Worm (Caenorhabditis elegans): Measurements from ENCODE around the gene sbt-1.

Gene sbt-1

DNA sequence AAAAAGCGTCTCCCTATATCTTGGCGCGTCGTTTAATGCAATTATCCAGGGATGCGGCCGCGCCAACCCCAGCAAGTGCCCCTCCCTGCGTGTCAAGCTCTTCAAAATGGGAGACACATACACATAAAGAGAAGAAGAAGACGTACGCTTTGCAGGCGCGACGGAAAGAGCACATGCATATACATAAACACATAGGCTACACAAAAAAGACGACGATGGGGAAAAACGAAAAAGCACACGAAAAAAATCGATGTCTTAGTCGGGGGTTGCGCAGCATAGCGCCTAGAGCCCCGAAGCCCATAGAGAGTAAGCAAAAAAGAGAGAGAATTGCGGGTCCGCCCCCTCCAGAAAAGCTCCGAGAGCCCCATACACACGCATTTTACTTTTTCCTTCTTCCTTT lies 39.6 kb downstream of the sbt-1 start, which contains the start of gene tpan-1 (continued):
- peak; percentile 29 to 57 for TF ChIP-seq lsy-2 (tag; optimal IDR thresholded peaks at IDR 0.05)
- TF ChIP-seq mdl-1 (tag; optimal IDR thresholded peaks at IDR 0.05), result peak in 1 of 2 experiments; percentile 73
- TF ChIP-seq nhr-12 (tag; optimal IDR thresholded peaks at IDR 0.05), result no peak
- TF ChIP-seq F13H6.1 (tag; optimal IDR thresholded peaks at IDR 0.05), result peak; percentile 53
- peak; percentile 36 for TF ChIP-seq sem-4 (tag; optimal IDR thresholded peaks at IDR 0.05)
- no peak for TF ChIP-seq ama-1 (optimal IDR thresholded peaks at IDR 0.05)
- TF ChIP-seq aly-2 (tag; optimal IDR thresholded peaks at IDR 0.05), result no peak
- no peak for TF ChIP-seq alr-1 (tag; optimal IDR thresholded peaks at IDR 0.05)

- TF ChIP-seq ceh-16 (tag; optimal IDR thresholded peaks at IDR 0.05), result no peak
- no peak for TF ChIP-seq F13H6.1 (tag; optimal IDR thresholded peaks at IDR 0.05)
- no peak for TF ChIP-seq unc-62 (GFP tag; optimal IDR thresholded peaks at IDR 0.05)
- TF ChIP-seq ztf-11 (tag; optimal IDR thresholded peaks at IDR 0.05), result no peak
- no peak for TF ChIP-seq Y55F3AM.14 (GFP tag; optimal IDR thresholded peaks at IDR 0.05)
- no peak for TF ChIP-seq nhr-237 (tag; optimal IDR thresholded peaks at IDR 0.05)
- TF ChIP-seq nhr-10 (tag; optimal IDR thresholded peaks at IDR 0.05), result no peak
- no peak for TF ChIP-seq lin-13 (GFP tag; optimal IDR thresholded peaks at IDR 0.05)
These were observed 42.8 kb downstream of the sbt-1 start for ce11 chrV:20785848-20786225.

ce11 chrV:20785050-20785847 lies 43.4 kb downstream of the sbt-1 start:
- TF ChIP-seq ztf-4 (tag; optimal IDR thresholded peaks at IDR 0.05), result peak; percentile 38
- peak; percentile 23 for TF ChIP-seq nhr-21 (tag; optimal IDR thresholded peaks at IDR 0.05)
- peak; percentile 11 to 19 for TF ChIP-seq lsy-2 (tag; optimal IDR thresholded peaks at IDR 0.05)
- no peak for TF ChIP-seq snpc-4 (tag; optimal IDR thresholded peaks at IDR 0.05)
- no peak for TF ChIP-seq zag-1 (tag; optimal IDR thresholded peaks at IDR 0.05)
- no peak for TF ChIP-seq nhr-11 (tag; optimal IDR thresholded peaks at IDR 0.05)
- no peak for TF ChIP-seq nhr-77 (tag; optimal IDR thresholded peaks at IDR 0.05)
- TF ChIP-seq alr-1 (tag; optimal IDR thresholded peaks at IDR 0.05), result no peak
- TF ChIP-seq ceh-16 (tag; optimal IDR thresholded peaks at IDR 0.05), result no peak
- TF ChIP-seq nhr-25 (tag; optimal IDR thresholded peaks at IDR 0.05), result peak; percentile 45
- TF ChIP-seq C34F6.9 (tag; optimal IDR thresholded peaks at IDR 0.05), result peak; percentile 15

ce11 chrV:20783642-20784041 lies 45.0 kb downstream of the sbt-1 start:
- TF ChIP-seq snpc-4 (tag; optimal IDR thresholded peaks at IDR 0.05), result no peak
- no peak for TF ChIP-seq ztf-11 (tag; optimal IDR thresholded peaks at IDR 0.05)
- no peak for TF ChIP-seq nhr-77 (tag; optimal IDR thresholded peaks at IDR 0.05)
- TF ChIP-seq nhr-237 (tag; optimal IDR thresholded peaks at IDR 0.05), result no peak
- no peak for TF ChIP-seq egl-27 (tag; optimal IDR thresholded peaks at IDR 0.05)
- TF ChIP-seq ceh-82 (tag; optimal IDR thresholded peaks at IDR 0.05), result no peak
- no peak for TF ChIP-seq crh-2 (tag; optimal IDR thresholded peaks at IDR 0.05)
- TF ChIP-seq aly-2 (tag; optimal IDR thresholded peaks at IDR 0.05), result no peak
- no peak for TF ChIP-seq nhr-6 (tag; optimal IDR thresholded peaks at IDR 0.05)
- TF ChIP-seq mab-5 (tag; optimal IDR thresholded peaks at IDR 0.05), result no peak
- TF ChIP-seq lin-13 (GFP tag; optimal IDR thresholded peaks at IDR 0.05), result no peak

- TF ChIP-seq F13H6.1 (tag; optimal IDR thresholded peaks at IDR 0.05), result peak; percentile 69
- TF ChIP-seq nhr-129 (tag; optimal IDR thresholded peaks at IDR 0.05), result peak; percentile 82
- TF ChIP-seq mab-5 (tag; optimal IDR thresholded peaks at IDR 0.05), result no peak
- peak; percentile 49 for TF ChIP-seq ztf-4 (tag; optimal IDR thresholded peaks at IDR 0.05)
- TF ChIP-seq nhr-237 (tag; optimal IDR thresholded peaks at IDR 0.05), result no peak
- TF ChIP-seq nhr-25 (tag; optimal IDR thresholded peaks at IDR 0.05), result no peak
- TF ChIP-seq C34F6.9 (tag; optimal IDR thresholded peaks at IDR 0.05), result peak; percentile 59
- TF ChIP-seq elt-3 (tag; optimal IDR thresholded peaks at IDR 0.05), result no peak
- no peak for TF ChIP-seq ceh-82 (tag; optimal IDR thresholded peaks at IDR 0.05)
- no peak for TF ChIP-seq lin-39 (tag; optimal IDR thresholded peaks at IDR 0.05)
- no peak for TF ChIP-seq nhr-77 (tag; optimal IDR thresholded peaks at IDR 0.05)
- TF ChIP-seq mdl-1 (tag; optimal IDR thresholded peaks at IDR 0.05), result peak; percentile 63 to 88
- TF ChIP-seq R02D3.7 (tag; optimal IDR thresholded peaks at IDR 0.05), result no peak
- TF ChIP-seq zag-1 (tag; optimal IDR thresholded peaks at IDR 0.05), result peak; percentile 91
- no peak for TF ChIP-seq skn-1 (tag; optimal IDR thresholded peaks at IDR 0.05)
- TF ChIP-seq sem-4 (tag; optimal IDR thresholded peaks at IDR 0.05), result peak; percentile 85
- TF ChIP-seq nhr-23 (tag; optimal IDR thresholded peaks at IDR 0.05), result no peak
- no peak for TF ChIP-seq gmeb-1 (tag; optimal IDR thresholded peaks at IDR 0.05)
- no peak for TF ChIP-seq elt-1 (tag; optimal IDR thresholded peaks at IDR 0.05)
- no peak for TF ChIP-seq dmd-4 (tag; optimal IDR thresholded peaks at IDR 0.05)
- no peak for TF ChIP-seq mbf-1 (tag; optimal IDR thresholded peaks at IDR 0.05)
- no peak for TF ChIP-seq peb-1 (tag; optimal IDR thresholded peaks at IDR 0.05)
- no peak for TF ChIP-seq sma-3 (GFP tag; optimal IDR thresholded peaks at IDR 0.05)
- TF ChIP-seq unc-55 (GFP tag; optimal IDR thresholded peaks at IDR 0.05), result peak; percentile 97
- peak; percentile 14 for TF ChIP-seq egl-27 (tag; optimal IDR thresholded peaks at IDR 0.05)
- TF ChIP-seq unc-62 (GFP tag; optimal IDR thresholded peaks at IDR 0.05), result no peak
- TF ChIP-seq nhr-11 (tag; optimal IDR thresholded peaks at IDR 0.05), result no peak
- no peak for TF ChIP-seq ceh-16 (tag; optimal IDR thresholded peaks at IDR 0.05)
- TF ChIP-seq ztf-1 (GFP tag; conservative IDR thresholded peaks at IDR 0.05), result no peak
- TF ChIP-seq lin-11 (tag; optimal IDR thresholded peaks at IDR 0.05), result no peak
- peak; percentile 14 for TF ChIP-seq fos-1 (tag; optimal IDR thresholded peaks at IDR 0.05)
These were observed 46.5 kb downstream of the sbt-1 start for ce11 chrV:20782188-20782587.
